Fruit fly (Drosophila melanogaster): ENCODE data around the gene CG1677.

dm6 chrX:7338538-7338937, 67.1 kb downstream of the CG1677 start:
- TF ChIP-seq CTCF (optimal IDR thresholded peaks at IDR 0.05): no peak
- TF ChIP-seq CG8478 (optimal IDR thresholded peaks at IDR 0.05): no peak
